Worm (Caenorhabditis elegans) whole organism, midembryonic: ENCODE measurements around the gene C06C3.7.
A peak's percentile ranks its signal among the peaks of the same experiment; 100 is the strongest.

Experiments
- T22C8.4 ChIP-seq: fragments of 200-800 bp; sonication (Bioruptor generic); IDR thresholded peaks from 2 replicates; pipeline ENCODE4 v1.3.6; 2022; ENCODE audit warnings: missing genetic modification characterization, missing compliant biosample characterization
- cog-1 ChIP-seq: sonication (generic microtip); optimal IDR thresholded peaks from 2 replicates; lab custom pipeline; 2016; ENCODE audit warnings: missing genetic modification characterization, missing compliant biosample characterization
- flt-1 ChIP-seq: fragments of 200-800 bp; sonication (Bioruptor generic); IDR thresholded peaks from 2 replicates; pipeline ENCODE4 v1.3.6; 2022; ENCODE audit warnings: missing genetic modification characterization, missing compliant biosample characterization
- klf-2 ChIP-seq: fragments of 200-800 bp; sonication (Bioruptor generic); conservative IDR thresholded peaks from 2 replicates; pipeline ENCODE4 v1.3.6; 2022; ENCODE audit warnings: missing genetic modification reagents, missing genetic modification characterization, missing compliant biosample characterization
- med-1 ChIP-seq: sonication (generic microtip); optimal IDR thresholded peaks from 2 replicates; lab custom pipeline; 2017; ENCODE audit warnings: missing genetic modification characterization, mild to moderate bottlenecking, missing compliant biosample characterization, antibody characterized with exemption, missing genetic modification reagents; ENCODE audit not compliant: insufficient read depth
- ref-1 ChIP-seq: fragments of 200-800 bp; sonication (Bioruptor generic); conservative IDR thresholded peaks from 2 replicates; pipeline ENCODE4 v1.3.6; 2022; ENCODE audit warnings: missing genetic modification reagents, missing genetic modification characterization, missing compliant biosample characterization
- tab-1 ChIP-seq: fragments of 200-800 bp; sonication (Bioruptor generic); IDR thresholded peaks from 2 replicates; pipeline ENCODE4 v1.3.6; 2022; ENCODE audit warnings: missing genetic modification characterization, missing compliant biosample characterization
- ztf-23 ChIP-seq: fragments of 200-800 bp; sonication (Bioruptor generic); IDR thresholded peaks from 2 replicates; pipeline ENCODE4 v1.3.6; 2022; ENCODE audit warnings: missing genetic modification reagents, missing genetic modification characterization, missing compliant biosample characterization
- ztf-29 ChIP-seq: fragments of 200-800 bp; sonication (Bioruptor generic); IDR thresholded peaks from 2 replicates; pipeline ENCODE4 v1.3.6; 2022; ENCODE audit warnings: missing genetic modification reagents, missing genetic modification characterization, missing compliant biosample characterization

C06C3.7 gene

DNA sequence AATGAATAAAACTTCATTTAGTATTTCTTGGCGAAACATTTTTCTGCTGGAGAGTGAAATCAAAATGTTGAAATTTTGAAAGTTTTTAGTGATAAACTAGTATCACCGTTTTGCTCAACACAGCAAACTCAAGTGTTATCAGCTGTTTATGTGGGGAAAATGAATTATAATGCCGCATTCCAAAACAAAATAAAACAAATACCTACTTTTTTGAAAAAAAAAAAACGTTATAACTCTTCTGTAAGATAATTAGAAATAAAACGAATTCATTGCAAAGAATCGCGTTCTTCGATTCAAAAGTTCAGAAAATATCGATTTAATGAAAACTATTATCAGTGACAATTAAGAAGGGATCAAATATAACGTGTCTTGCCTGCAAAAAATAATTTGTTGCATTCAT, 12.2 kb downstream of the C06C3.7 start, which contains the start of gene Y51B9A.9:
Y51B9A.9 (minus strand) TSS at position 101 of the 400 bp plus-strand sequence.
- no peak for TF ChIP-seq tab-1 (GFP tag; lab: Robert Waterston, UW)
- no peak for TF ChIP-seq flt-1
- TF ChIP-seq ztf-29, result no peak
- TF ChIP-seq cog-1 (tag; lab: Kevin White, UChicago), result no peak

- TF ChIP-seq flt-1, result no peak
- TF ChIP-seq med-1, result no peak
- TF ChIP-seq ztf-29, result no peak
- no peak for TF ChIP-seq T22C8.4 (GFP tag; lab: Robert Waterston, UW)
- no peak for TF ChIP-seq tab-1 (GFP tag; lab: Robert Waterston, UW)
- no peak for TF ChIP-seq ref-1 (GFP tag; lab: Robert Waterston, UW)
- TF ChIP-seq klf-2 (GFP tag; lab: Robert Waterston, UW), result no peak
Measured at ce11 chrII:9398370-9398901, 13.1 kb downstream of the C06C3.7 start, which contains the start of the genes Y51B9A.14 and Y51B9A.8. Gene Y51B9A.14, minus strand, starts transcription at chrII:9398470. Gene Y51B9A.8, plus strand, starts transcription at chrII:9398851.

ce11 chrII:9399746-9400145, 14.4 kb downstream of the C06C3.7 start, which contains the start of gene Y51B9A.7:
Gene Y51B9A.7, plus strand, starts transcription at chrII:9400046.
- TF ChIP-seq ref-1 (GFP tag; lab: Robert Waterston, UW), result no peak

- TF ChIP-seq med-1 (no peak), cog-1 (tag; lab: Kevin White, UChicago) (no peak), T22C8.4 (GFP tag; lab: Robert Waterston, UW) (no peak), ref-1 (GFP tag; lab: Robert Waterston, UW) (no peak), ztf-29 (no peak), flt-1 (no peak)
Measured at ce11 chrII:9403087-9403486, 17.7 kb downstream of the C06C3.7 start, which contains the start of gene Y51B9A.6. Gene Y51B9A.6, minus strand, starts transcription at chrII:9403187.

- TF ChIP-seq klf-2 (GFP tag; lab: Robert Waterston, UW) (no peak), tab-1 (GFP tag; lab: Robert Waterston, UW) (no peak), T22C8.4 (GFP tag; lab: Robert Waterston, UW) (no peak), flt-1 (no peak), ztf-23 (no peak), med-1 (no peak), ztf-29 (no peak), cog-1 (tag; lab: Kevin White, UChicago) (no peak), ref-1 (GFP tag; lab: Robert Waterston, UW) (no peak)
Measured at ce11 chrII:9403846-9404245, 18.5 kb downstream of the C06C3.7 start, which contains the start of gene Y51B9A.5. Gene Y51B9A.5, plus strand, starts transcription at chrII:9404146.

ce11 chrII:9407020-9407419, 21.7 kb downstream of the C06C3.7 start, which contains the start of gene mpz-6:
Gene mpz-6, minus strand, starts transcription at chrII:9407120.
- TF ChIP-seq flt-1, result no peak

- TF ChIP-seq tab-1 (GFP tag; lab: Robert Waterston, UW) (no peak), T22C8.4 (GFP tag; lab: Robert Waterston, UW) (no peak), ztf-29 (no peak), ref-1 (GFP tag; lab: Robert Waterston, UW) (no peak)
Measured at ce11 chrII:9407469-9407868, 22.1 kb downstream of the C06C3.7 start, which contains the start of gene arrd-2. Gene arrd-2, plus strand, starts transcription at chrII:9407769.

- TF ChIP-seq med-1 (no peak), ztf-29 (no peak), klf-2 (GFP tag; lab: Robert Waterston, UW) (no peak), cog-1 (tag; lab: Kevin White, UChicago) (no peak), ref-1 (GFP tag; lab: Robert Waterston, UW) (no peak), T22C8.4 (GFP tag; lab: Robert Waterston, UW) (no peak), flt-1 (no peak), ztf-23 (no peak), tab-1 (GFP tag; lab: Robert Waterston, UW) (no peak)
Measured at ce11 chrII:9411497-9411896, 26.2 kb downstream of the C06C3.7 start, which contains the start of gene M176.9. Gene M176.9, minus strand, starts transcription at chrII:9411597.

DNA sequence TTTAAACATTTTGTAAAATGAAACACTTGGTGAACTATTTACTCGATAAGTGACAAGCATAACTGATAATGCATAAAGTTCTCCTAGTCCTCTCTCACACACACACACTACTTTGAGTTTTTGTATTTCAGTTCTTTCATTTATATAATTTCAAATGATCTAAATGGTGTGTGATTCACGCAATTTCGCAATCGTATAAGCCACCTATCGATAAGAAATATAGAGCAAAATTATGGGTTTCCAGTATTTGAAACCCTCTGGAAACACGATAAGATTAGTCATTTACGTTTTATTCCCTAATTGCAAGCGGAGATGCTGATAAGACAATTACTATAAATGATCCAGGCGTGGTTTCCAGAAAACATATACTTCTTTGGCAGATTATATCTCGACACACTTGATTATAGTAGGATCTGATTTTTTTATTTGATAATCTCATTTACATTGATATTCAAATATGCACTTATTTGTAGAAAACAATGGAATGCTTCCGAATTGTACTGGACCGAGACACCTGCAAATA, 26.8 kb downstream of the C06C3.7 start, which contains the start of gene arrd-3:
arrd-3 (plus strand) TSS at position 473 of the 523 bp plus-strand sequence.
- no peak for TF ChIP-seq ref-1 (GFP tag; lab: Robert Waterston, UW)
- TF ChIP-seq T22C8.4 (GFP tag; lab: Robert Waterston, UW), result no peak

DNA sequence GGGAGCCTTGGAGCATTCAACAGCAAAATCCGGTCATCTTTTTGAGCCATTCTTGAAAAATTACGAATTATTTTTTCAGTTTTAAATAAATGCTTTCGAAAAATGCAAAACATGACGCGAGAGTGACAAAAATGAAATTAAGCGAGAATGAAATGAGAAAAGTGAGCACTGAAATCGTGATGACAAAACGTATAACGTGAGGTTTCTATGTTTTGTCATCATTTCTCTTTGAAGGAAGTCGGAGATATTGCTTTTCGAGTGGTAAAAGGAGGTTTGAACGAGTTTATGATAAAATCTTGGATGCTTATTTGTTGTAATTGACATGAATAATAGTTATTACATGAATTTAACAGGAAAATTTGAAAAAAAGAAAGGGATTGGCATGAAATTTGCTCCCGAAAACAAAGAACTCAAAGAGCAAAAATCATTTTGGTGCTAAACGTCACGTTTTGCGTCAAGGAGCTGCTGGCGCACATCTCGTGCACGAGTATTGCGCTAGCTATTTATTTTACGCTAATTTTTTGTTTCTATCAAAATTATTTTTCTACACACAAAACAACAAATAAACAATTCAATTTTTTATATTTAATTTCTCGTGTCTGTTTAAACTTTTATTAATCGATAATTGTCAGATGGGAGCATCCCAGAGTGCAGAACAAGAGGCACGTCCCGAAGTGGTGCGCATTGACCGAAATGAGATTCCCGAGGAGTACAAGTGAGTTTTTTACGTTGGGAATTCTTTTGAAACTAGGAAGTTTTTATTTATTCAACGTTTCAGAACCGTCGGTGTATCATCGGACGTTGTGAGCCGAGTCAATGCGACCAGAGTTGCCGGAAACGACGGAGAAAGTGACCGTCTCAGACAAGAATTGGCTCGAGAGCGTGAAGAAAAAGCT, 31.3 kb downstream of the C06C3.7 start, which contains the start of the genes gss-1 and chch-3:
gss-1 (minus strand) TSS at position 51 of the 896 bp plus-strand sequence.
chch-3 (plus strand) TSS at position 633 of the 896 bp plus-strand sequence.
- TF ChIP-seq cog-1 (tag; lab: Kevin White, UChicago), result peak; percentile 31
- TF ChIP-seq klf-2 (GFP tag; lab: Robert Waterston, UW), result no peak
